Fruit fly (Drosophila melanogaster) whole organism: ENCODE data around the gene GXIVsPLA2.

Experiments
- EcR ChIP-seq, 2 experiments: fragments of >200 bp; optimal IDR thresholded peaks; 2 replicates each; lab custom pipeline; 2017; ENCODE audit warnings: missing biosample characterization in 2 of 2, missing genetic modification characterization in 2 of 2, missing genetic modification reagents in 2 of 2
- usp ChIP-seq: fragments of >200 bp; optimal IDR thresholded peaks from 2 replicates; lab custom pipeline; 2017; ENCODE audit warnings: missing biosample characterization, missing genetic modification characterization, mixed read lengths

dm6 chr3L:15956448-15957010 lies 1.6 kb downstream of the GXIVsPLA2 start, which contains the start of gene elgi:
- TF ChIP-seq usp (no peak), EcR (GFP tag; optimal IDR thresholded peaks at IDR 0.05; lab: Kevin White, UChicago) (no peak)
